Fruit fly (Drosophila melanogaster) whole organism, embryonic: ENCODE data around the gene CG31538.
A peak's percentile ranks its signal among the peaks of the same experiment; 100 is the strongest.

ENCODE experiments used
- Abd-B ChIP-seq: fragments of 200-800 bp; sonication (Bioruptor generic); optimal IDR thresholded peaks from 2 replicates; lab custom pipeline; 2018; ENCODE audit warnings: missing biosample characterization, mild to moderate bottlenecking, missing genetic modification characterization, moderate library complexity
- Adf1 ChIP-seq: fragments of 200-800 bp; sonication (Bioruptor generic); IDR thresholded peaks from 2 replicates; pipeline ENCODE4 v1.3.6; 2022; ENCODE audit warnings: missing biosample characterization, missing genetic modification characterization
- B-H2 ChIP-seq: fragments of 200-800 bp; sonication (Bioruptor generic); optimal IDR thresholded peaks from 2 replicates; lab custom pipeline; 2018; ENCODE audit warnings: missing biosample characterization, mild to moderate bottlenecking, missing genetic modification characterization
- Bdp1 ChIP-seq: fragments of 200-800 bp; sonication (Bioruptor generic); optimal IDR thresholded peaks from 3 replicates; lab custom pipeline; 2016; ENCODE audit warnings: missing biosample characterization, missing genetic modification characterization
- CG11456 ChIP-seq: fragments of 200-800 bp; sonication (Bioruptor generic); IDR thresholded peaks from 3 replicates; pipeline ENCODE4 v1.3.6; 2022; ENCODE audit warnings: missing biosample characterization, missing genetic modification characterization
- CG11504 ChIP-seq: fragments of 200-800 bp; sonication (Bioruptor generic); optimal IDR thresholded peaks from 3 replicates; lab custom pipeline; 2019; ENCODE audit warnings: missing biosample characterization, mild to moderate bottlenecking, missing genetic modification characterization, moderate library complexity
- CG12942 ChIP-seq: fragments of 200-800 bp; sonication (Bioruptor generic); optimal IDR thresholded peaks from 3 replicates; lab custom pipeline; 2016; ENCODE audit warnings: missing biosample characterization, missing genetic modification characterization
- CG15479 ChIP-seq: fragments of 200-800 bp; sonication (Bioruptor generic); optimal IDR thresholded peaks from 3 replicates; lab custom pipeline; 2019; ENCODE audit warnings: missing biosample characterization, mild to moderate bottlenecking, missing genetic modification characterization, moderate library complexity
- CG15696 ChIP-seq: fragments of 200-800 bp; sonication (Bioruptor generic); optimal IDR thresholded peaks from 2 replicates; lab custom pipeline; 2019; ENCODE audit warnings: missing biosample characterization, mild to moderate bottlenecking, missing genetic modification characterization, moderate library complexity
- CG17359 ChIP-seq: fragments of 200-800 bp; sonication (Bioruptor generic); optimal IDR thresholded peaks from 3 replicates; lab custom pipeline; 2018; ENCODE audit warnings: missing biosample characterization, mild to moderate bottlenecking, missing genetic modification characterization, moderate library complexity
- CG18262 ChIP-seq: fragments of 200-800 bp; optimal IDR thresholded peaks from 3 replicates; lab custom pipeline; 2019; ENCODE audit warnings: missing biosample characterization, mild to moderate bottlenecking, missing genetic modification characterization, moderate library complexity
- CG2120 ChIP-seq: fragments of 200-800 bp; sonication (Bioruptor generic); optimal IDR thresholded peaks from 3 replicates; lab custom pipeline; 2016; ENCODE audit warnings: missing biosample characterization, missing genetic modification characterization
- CG2678 ChIP-seq: fragments of 200-800 bp; sonication (Bioruptor generic); optimal IDR thresholded peaks from 3 replicates; lab custom pipeline; 2019; ENCODE audit warnings: missing biosample characterization, mild to moderate bottlenecking, missing genetic modification characterization, moderate library complexity
- CG30403 ChIP-seq: fragments of 200-800 bp; sonication (Bioruptor generic); optimal IDR thresholded peaks from 3 replicates; lab custom pipeline; 2016; ENCODE audit warnings: missing biosample characterization, missing genetic modification characterization
- CG32767 ChIP-seq: fragments of 200-800 bp; sonication (Bioruptor generic); IDR thresholded peaks from 2 replicates; pipeline ENCODE4 v1.3.6; 2022; ENCODE audit warnings: missing biosample characterization, missing genetic modification characterization
- CG3995 ChIP-seq: fragments of 200-800 bp; sonication (Bioruptor generic); optimal IDR thresholded peaks from 3 replicates; lab custom pipeline; 2016; ENCODE audit warnings: missing biosample characterization, missing genetic modification characterization
- CG4360 ChIP-seq: fragments of 200-800 bp; sonication (Bioruptor generic); IDR thresholded peaks from 2 replicates; pipeline ENCODE4 v1.3.6; 2022; ENCODE audit warnings: missing biosample characterization, missing genetic modification characterization
- CG4707 ChIP-seq: fragments of 200-800 bp; sonication (Bioruptor generic); optimal IDR thresholded peaks from 2 replicates; lab custom pipeline; 2018; ENCODE audit warnings: missing biosample characterization, mild to moderate bottlenecking, missing genetic modification characterization, moderate library complexity
- CG4820 ChIP-seq: fragments of 200-800 bp; sonication (Bioruptor generic); optimal IDR thresholded peaks from 3 replicates; lab custom pipeline; 2016; ENCODE audit warnings: missing biosample characterization, missing genetic modification characterization
- CG6254 ChIP-seq: fragments of 200-800 bp; sonication (Bioruptor generic); optimal IDR thresholded peaks from 3 replicates; lab custom pipeline; 2017; ENCODE audit warnings: mild to moderate bottlenecking, missing biosample characterization, missing genetic modification reagents, missing genetic modification characterization
- CG7786 ChIP-seq: fragments of 200-800 bp; sonication (Bioruptor generic); optimal IDR thresholded peaks from 2 replicates; lab custom pipeline; 2016; ENCODE audit warnings: missing biosample characterization, missing genetic modification characterization
- Chrac-16 ChIP-seq: fragments of 200-800 bp; sonication (Bioruptor generic); optimal IDR thresholded peaks from 3 replicates; lab custom pipeline; 2016; ENCODE audit warnings: missing biosample characterization, missing genetic modification characterization
- Dll ChIP-seq: fragments of 200-800 bp; sonication (Bioruptor generic); IDR thresholded peaks from 4 replicates; pipeline ENCODE4 v1.3.6; 2022; ENCODE audit warnings: missing biosample characterization, missing genetic modification characterization; ENCODE audit not compliant: partially characterized antibody
- Doc2 ChIP-seq: fragments of 200-800 bp; sonication (Bioruptor generic); IDR thresholded peaks from 2 replicates; pipeline ENCODE4 v1.3.6; 2022; ENCODE audit warnings: missing biosample characterization, missing genetic modification characterization
- Ets97D ChIP-seq: fragments of 200-800 bp; sonication (Bioruptor generic); optimal IDR thresholded peaks from 3 replicates; lab custom pipeline; 2016; ENCODE audit warnings: missing biosample characterization, missing genetic modification characterization
- HLH3B ChIP-seq: fragments of 200-800 bp; sonication (Bioruptor generic); IDR thresholded peaks from 2 replicates; pipeline ENCODE4 v1.3.6; 2022; ENCODE audit warnings: missing biosample characterization, missing genetic modification characterization
- Hey ChIP-seq: fragments of 200-800 bp; sonication (Bioruptor generic); optimal IDR thresholded peaks from 3 replicates; lab custom pipeline; 2018; ENCODE audit warnings: missing biosample characterization, mild to moderate bottlenecking, missing genetic modification characterization
- Hmx ChIP-seq: fragments of 200-800 bp; sonication (Bioruptor generic); optimal IDR thresholded peaks from 2 replicates; lab custom pipeline; 2016; ENCODE audit warnings: missing biosample characterization, missing genetic modification characterization
- Hr3 ChIP-seq: fragments of 200-800 bp; sonication (Bioruptor generic); optimal IDR thresholded peaks from 3 replicates; lab custom pipeline; 2016; ENCODE audit warnings: missing biosample characterization, missing genetic modification characterization
- Xrp1 ChIP-seq: fragments of 200-800 bp; sonication (Bioruptor generic); IDR thresholded peaks from 2 replicates; pipeline ENCODE4 v1.3.6; 2022; ENCODE audit warnings: missing biosample characterization, missing genetic modification characterization
- ab ChIP-seq: fragments of 200-800 bp; sonication (Bioruptor generic); optimal IDR thresholded peaks from 2 replicates; lab custom pipeline; 2016; ENCODE audit warnings: missing biosample characterization, missing genetic modification characterization
- ac ChIP-seq: fragments of 200-800 bp; sonication (Bioruptor generic); optimal IDR thresholded peaks from 3 replicates; lab custom pipeline; 2017; ENCODE audit warnings: missing biosample characterization, mild to moderate bottlenecking, missing genetic modification characterization
- bbx ChIP-seq: fragments of 200-800 bp; sonication (Bioruptor generic); IDR thresholded peaks from 2 replicates; pipeline ENCODE4 v1.3.6; 2022; ENCODE audit warnings: missing biosample characterization, missing genetic modification characterization; ENCODE audit not compliant: partially characterized antibody
- eve ChIP-seq, 2 experiments: fragments of >200 bp; optimal IDR thresholded peaks; 2 replicates each; lab custom pipeline; 2017; ENCODE audit warnings: missing biosample characterization in 2 of 2, missing genetic modification characterization in 2 of 2
- ftz-f1 ChIP-seq: fragments of 200-800 bp; sonication (Bioruptor generic); optimal IDR thresholded peaks from 2 replicates; lab custom pipeline; 2016; ENCODE audit warnings: missing biosample characterization, missing genetic modification characterization
- gfzf ChIP-seq: fragments of 200-800 bp; sonication (Bioruptor generic); optimal IDR thresholded peaks from 2 replicates; lab custom pipeline; 2016; ENCODE audit warnings: missing biosample characterization, mild to moderate bottlenecking, missing genetic modification characterization, moderate library complexity
- gsb ChIP-seq: fragments of 200-800 bp; sonication (Bioruptor generic); IDR thresholded peaks from 2 replicates; pipeline ENCODE4 v1.3.6; 2022; ENCODE audit warnings: missing biosample characterization, missing genetic modification characterization
- ham ChIP-seq: fragments of 200-800 bp; sonication (Bioruptor generic); IDR thresholded peaks from 2 replicates; pipeline ENCODE4 v1.3.6; 2022; ENCODE audit warnings: missing biosample characterization, missing genetic modification characterization
- kah ChIP-seq: fragments of 200-800 bp; sonication (Bioruptor generic); optimal IDR thresholded peaks from 2 replicates; lab custom pipeline; 2018; ENCODE audit warnings: missing biosample characterization, mild to moderate bottlenecking, missing genetic modification characterization
- ken ChIP-seq: fragments of 200-800 bp; sonication (Bioruptor generic); IDR thresholded peaks from 3 replicates; pipeline ENCODE4 v1.3.6; 2022; ENCODE audit warnings: missing biosample characterization, missing genetic modification characterization
- pum ChIP-seq: fragments of 200-800 bp; sonication (Bioruptor generic); optimal IDR thresholded peaks from 2 replicates; lab custom pipeline; 2016; ENCODE audit warnings: missing biosample characterization, missing genetic modification characterization
- scrt ChIP-seq: fragments of 200-800 bp; sonication (Bioruptor generic); optimal IDR thresholded peaks from 2 replicates; lab custom pipeline; 2018; ENCODE audit warnings: missing biosample characterization, mild to moderate bottlenecking, missing genetic modification characterization, moderate library complexity
- sens ChIP-seq: fragments of 200-800 bp; sonication (Bioruptor generic); peaks from one replicate; lab custom pipeline; 2016; ENCODE audit warnings: missing biosample characterization, missing genetic modification characterization
- tll ChIP-seq, 2 experiments: fragments of 200-800 bp in 1 of 2; fragments of >200 bp in 1 of 2; sonication (Bioruptor generic) in 1 of 2; optimal IDR thresholded peaks; 2 replicates each; lab custom pipeline; 2017 to 2019; ENCODE audit warnings: missing biosample characterization in 2 of 2, missing genetic modification characterization in 2 of 2, mild to moderate bottlenecking in 1 of 2, moderate library complexity in 1 of 2
- vvl ChIP-seq: fragments of 200-800 bp; sonication (Bioruptor generic); IDR thresholded peaks from 2 replicates; pipeline ENCODE4 v1.3.6; 2022; ENCODE audit warnings: missing biosample characterization, missing genetic modification characterization
- zen ChIP-seq: fragments of 200-800 bp; sonication (Bioruptor generic); optimal IDR thresholded peaks from 3 replicates; lab custom pipeline; 2018; ENCODE audit warnings: missing biosample characterization, mild to moderate bottlenecking, missing genetic modification characterization, moderate library complexity

CG31538 gene

dm6 chr3R:5246950-5247349, 30.7 kb downstream of the CG31538 start (continued):
- TF ChIP-seq CG17359 (tag; lab: Kevin White, UChicago) (no peak), CG15696 (tag; lab: Kevin White, UChicago) (no peak), ftz-f1 (GFP tag; lab: Kevin White, UChicago) (peak; percentile 17)

DNA sequence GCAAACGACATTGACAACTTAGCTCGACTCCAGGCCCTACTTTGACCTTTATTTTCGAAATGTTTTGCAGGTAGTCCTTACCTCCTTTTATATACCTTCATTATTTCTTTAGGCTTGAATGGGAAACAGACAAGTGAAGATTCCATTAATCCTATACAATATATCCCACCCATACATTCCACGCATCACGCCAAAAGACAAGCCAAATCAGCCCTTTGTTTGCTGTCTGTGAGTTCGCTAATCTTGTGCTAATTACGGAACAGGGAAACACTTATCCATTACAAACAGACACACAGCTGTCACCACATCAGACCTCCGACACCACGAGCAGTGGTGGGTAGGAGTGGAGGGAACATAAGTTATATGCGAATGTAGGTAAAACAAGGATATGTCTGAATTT, 36.9 kb downstream of the CG31538 start, which contains the start of gene CG33293:
Gene CG33293 (minus strand): TSS at position 15 of the 400 bp plus-strand sequence.
- TF ChIP-seq zen (peak; percentile 66), CG4707 (GFP tag; lab: Kevin White, UChicago) (no peak), tll (GFP tag; optimal IDR thresholded peaks at IDR 0.05; lab: Kevin White, UChicago) (peak in 1 of 2 experiments; percentile 58), CG30403 (GFP tag; lab: Kevin White, UChicago) (no peak), CG7786 (no peak), Bdp1 (GFP tag; lab: Kevin White, UChicago) (no peak), gfzf (GFP tag; lab: Kevin White, UChicago) (no peak), sens (GFP tag; lab: Kevin White, UChicago) (peak; percentile 13)

dm6 chr3R:5237215-5237614, 40.4 kb downstream of the CG31538 start, which contains the start of gene rtp:
rtp (minus strand) TSS chr3R:5237315.
- TF ChIP-seq Dll (GFP tag; lab: Robert Waterston, UW) (no peak), ab (GFP tag; lab: Kevin White, UChicago) (no peak), B-H2 (no peak), Doc2 (GFP tag; lab: Robert Waterston, UW) (no peak), Abd-B (GFP tag; lab: Kevin White, UChicago) (no peak), CG11456 (GFP tag; lab: Robert Waterston, UW) (no peak), CG4360 (GFP tag; lab: Robert Waterston, UW) (no peak), CG18262 (tag; lab: Kevin White, UChicago) (no peak), ken (no peak), bbx (GFP tag; lab: Robert Waterston, UW) (no peak), CG2120 (GFP tag; lab: Kevin White, UChicago) (no peak), Hr3 (GFP tag; lab: Kevin White, UChicago) (no peak)

- TF ChIP-seq eve (GFP tag; optimal IDR thresholded peaks at IDR 0.05; lab: Kevin White, UChicago) (peak in 1 of 2 experiments; percentile 57), Hey (tag; lab: Kevin White, UChicago) (no peak), CG4820 (peak; percentile 44), Adf1 (GFP tag; lab: Robert Waterston, UW) (peak; percentile 28; the same call in 1 of the 2 replicates), ac (GFP tag; lab: Kevin White, UChicago) (no peak), CG12942 (peak; percentile 68), ham (GFP tag; lab: Robert Waterston, UW) (no peak), Xrp1 (GFP tag; lab: Robert Waterston, UW) (peak; percentile 57; the same call in 1 of the 2 replicates), Ets97D (GFP tag; lab: Kevin White, UChicago) (peak; percentile 81), scrt (peak; percentile 95), CG32767 (GFP tag; lab: Robert Waterston, UW) (peak; percentile 46; the same call in 1 of the 2 replicates), CG6254 (GFP tag; lab: Kevin White, UChicago) (peak; percentile 83), Chrac-16 (GFP tag; lab: Kevin White, UChicago) (peak; percentile 72), CG11504 (tag; lab: Kevin White, UChicago) (no peak), CG15479 (GFP tag; lab: Kevin White, UChicago) (peak; percentile 54), HLH3B (peak; percentile 39; the same call in 1 of the 2 replicates), kah (GFP tag; lab: Kevin White, UChicago) (no peak), vvl (GFP tag; lab: Robert Waterston, UW) (peak; percentile 65; the same call in 1 of the 2 replicates), CG3995 (GFP tag; lab: Kevin White, UChicago) (peak; percentile 60), Hmx (GFP tag; lab: Kevin White, UChicago) (no peak), CG2678 (tag; lab: Kevin White, UChicago) (no peak), pum (GFP tag; lab: Kevin White, UChicago) (peak; percentile 73), gsb (GFP tag; lab: Robert Waterston, UW) (no peak)
Measured at dm6 chr3R:5232197-5232607, 45.4 kb downstream of the CG31538 start, which contains the start of the genes Kat60 and Mms19. Kat60 (minus strand) TSS chr3R:5232209. Mms19 (plus strand) TSS chr3R:5232543.
